Worm (Caenorhabditis elegans): Measurements from ENCODE around the gene C17G1.14.

DNA sequence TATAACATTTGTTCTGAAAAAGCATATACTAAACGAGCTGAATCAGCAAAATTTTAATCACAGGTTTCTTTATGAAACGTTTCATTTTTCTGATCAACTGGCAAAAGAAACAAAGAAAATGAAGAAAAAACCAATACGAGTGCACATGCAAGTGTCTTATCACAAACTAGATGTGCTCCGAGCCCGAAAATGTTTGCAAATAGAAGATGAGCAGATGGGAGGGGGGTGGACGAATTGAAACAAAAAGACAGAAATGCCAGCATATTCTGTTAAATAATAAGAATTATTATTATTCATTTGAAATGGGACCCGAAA, 4.6 kb upstream of the C17G1.14 start:
- TF ChIP-seq nhr-12 (tag; optimal IDR thresholded peaks at IDR 0.05) (no peak), snpc-4 (tag; optimal IDR thresholded peaks at IDR 0.05) (no peak), M03D4.4 (tag; optimal IDR thresholded peaks at IDR 0.05) (no peak), unc-62 (GFP tag; optimal IDR thresholded peaks at IDR 0.05) (no peak), unc-39 (tag; optimal IDR thresholded peaks at IDR 0.05) (no peak), pha-4 (tag; optimal IDR thresholded peaks at IDR 0.05) (no peak), mab-5 (tag; optimal IDR thresholded peaks at IDR 0.05) (no peak), ztf-11 (tag; optimal IDR thresholded peaks at IDR 0.05) (no peak)
